Worm (Caenorhabditis elegans) whole organism, late embryonic: ENCODE data around the gene srt-22.

Source experiments
- F13H6.1 ChIP-seq: sonication (generic microtip); optimal IDR thresholded peaks from 2 replicates; lab custom pipeline; 2016; ENCODE audit warnings: missing genetic modification characterization, missing compliant biosample characterization
- K02D7.2 ChIP-seq: sonication (generic microtip); optimal IDR thresholded peaks from 2 replicates; lab custom pipeline; 2017; ENCODE audit warnings: mild to moderate bottlenecking, missing genetic modification characterization, missing compliant biosample characterization
- T23F11.4 ChIP-seq: fragments of 200-800 bp; sonication (Bioruptor generic); optimal IDR thresholded peaks from 2 replicates; lab custom pipeline; 2018; ENCODE audit warnings: mild to moderate bottlenecking, missing genetic modification characterization, missing compliant biosample characterization
- Y22D7AL.16 ChIP-seq: sonication (generic microtip); optimal IDR thresholded peaks from 2 replicates; lab custom pipeline; 2016; ENCODE audit warnings: missing genetic modification characterization, missing compliant biosample characterization
- ahr-1 ChIP-seq: sonication (generic microtip); optimal IDR thresholded peaks from 2 replicates; lab custom pipeline; 2016; ENCODE audit warnings: missing genetic modification characterization, missing compliant biosample characterization
- ama-1 ChIP-seq: fragments of 150-350 bp; optimal IDR thresholded peaks from 2 replicates; lab custom pipeline; 2014
- ceh-18 ChIP-seq: sonication (generic microtip); optimal IDR thresholded peaks from 2 replicates; lab custom pipeline; 2016; ENCODE audit warnings: missing genetic modification characterization, missing compliant biosample characterization
- ceh-2 ChIP-seq: sonication (generic microtip); optimal IDR thresholded peaks from 2 replicates; lab custom pipeline; 2016; ENCODE audit warnings: missing genotype, missing genetic modification characterization, missing compliant biosample characterization
- ceh-22 ChIP-seq: sonication (generic microtip); optimal IDR thresholded peaks from 2 replicates; lab custom pipeline; 2017; ENCODE audit warnings: missing biosample characterization, missing genetic modification characterization
- ceh-24 ChIP-seq: sonication (generic microtip); optimal IDR thresholded peaks from 2 replicates; lab custom pipeline; 2016; ENCODE audit warnings: mild to moderate bottlenecking, missing genetic modification characterization, missing compliant biosample characterization
- ceh-30 ChIP-seq: fragments of 150-350 bp; optimal IDR thresholded peaks from 2 replicates; lab custom pipeline; 2014; ENCODE audit warnings: missing biosample characterization, missing genetic modification characterization
- ceh-31 ChIP-seq: sonication (generic microtip); optimal IDR thresholded peaks from 2 replicates; lab custom pipeline; 2016; ENCODE audit warnings: missing genetic modification characterization, missing compliant biosample characterization
- ceh-45 ChIP-seq: fragments of 200-800 bp; sonication (Bioruptor generic); IDR thresholded peaks from 2 replicates; pipeline ENCODE4 v1.3.6; 2022; ENCODE audit warnings: missing genetic modification reagents, missing genetic modification characterization, missing compliant biosample characterization
- ceh-48 ChIP-seq: sonication (generic microtip); optimal IDR thresholded peaks from 2 replicates; lab custom pipeline; 2016; ENCODE audit warnings: missing genetic modification characterization, inconsistent platforms, missing compliant biosample characterization
- che-1 ChIP-seq: sonication (generic microtip); optimal IDR thresholded peaks from 2 replicates; lab custom pipeline; 2016; ENCODE audit warnings: mild to moderate bottlenecking, missing genetic modification characterization, missing compliant biosample characterization
- elt-2 ChIP-seq: sonication (generic microtip); optimal IDR thresholded peaks from 2 replicates; lab custom pipeline; 2016; ENCODE audit warnings: missing genetic modification reagents, missing genetic modification characterization, missing compliant biosample characterization
- fkh-10 ChIP-seq: fragments of 150-350 bp; optimal IDR thresholded peaks from 2 replicates; lab custom pipeline; 2014; ENCODE audit warnings: missing biosample characterization, missing genetic modification reagents, missing genetic modification characterization
- fkh-6 ChIP-seq: sonication (generic microtip); optimal IDR thresholded peaks from 2 replicates; lab custom pipeline; 2016; ENCODE audit warnings: missing genetic modification characterization, missing compliant biosample characterization
- hlh-13 ChIP-seq: fragments of 200-800 bp; sonication (Bioruptor generic); optimal IDR thresholded peaks from 2 replicates; lab custom pipeline; 2018; ENCODE audit warnings: mild to moderate bottlenecking, missing genetic modification characterization, missing compliant biosample characterization
- hlh-30 ChIP-seq: sonication (generic microtip); optimal IDR thresholded peaks from 2 replicates; lab custom pipeline; 2017; ENCODE audit warnings: antibody characterized with exemption, missing genetic modification characterization, missing compliant biosample characterization; ENCODE audit not compliant: insufficient read depth
- mec-3 ChIP-seq: sonication (generic microtip); optimal IDR thresholded peaks from 2 replicates; lab custom pipeline; 2016; ENCODE audit warnings: borderline replicate concordance, missing genetic modification characterization, missing compliant biosample characterization
- nfya-1 ChIP-seq: sonication (generic microtip); optimal IDR thresholded peaks from 2 replicates; lab custom pipeline; 2017; ENCODE audit warnings: missing genetic modification characterization, mild to moderate bottlenecking, missing compliant biosample characterization, antibody characterized with exemption, moderate library complexity
- nhr-232 ChIP-seq: sonication (generic microtip); optimal IDR thresholded peaks from 2 replicates; lab custom pipeline; 2016; ENCODE audit warnings: missing genetic modification characterization, missing compliant biosample characterization
- npax-4 ChIP-seq: sonication (generic microtip); optimal IDR thresholded peaks from 2 replicates; lab custom pipeline; 2016; ENCODE audit warnings: missing genetic modification characterization, missing compliant biosample characterization
- odd-2 ChIP-seq: sonication (generic microtip); optimal IDR thresholded peaks from 2 replicates; lab custom pipeline; 2017; ENCODE audit warnings: antibody characterized with exemption, mild to moderate bottlenecking, missing genetic modification characterization, missing compliant biosample characterization
- pag-3 ChIP-seq: sonication (generic microtip); optimal IDR thresholded peaks from 2 replicates; lab custom pipeline; 2016; ENCODE audit warnings: missing compliant biosample characterization, missing genetic modification characterization, borderline replicate concordance
- rnt-1 ChIP-seq: sonication (generic microtip); optimal IDR thresholded peaks from 2 replicates; lab custom pipeline; 2016; ENCODE audit warnings: missing genetic modification characterization, missing compliant biosample characterization
- sdc-2 ChIP-seq: sonication (generic microtip); optimal IDR thresholded peaks from 2 replicates; lab custom pipeline; 2016; ENCODE audit warnings: missing genotype, missing genetic modification characterization, missing compliant biosample characterization
- tbx-2 ChIP-seq: sonication (generic microtip); optimal IDR thresholded peaks from 2 replicates; lab custom pipeline; 2016; ENCODE audit warnings: missing genetic modification characterization, missing compliant biosample characterization
- unc-3 ChIP-seq, 2 experiments: fragments of 200-800 bp in 1 of 2; sonication (Bioruptor generic) in 1 of 2; sonication (generic microtip) in 1 of 2; conservative IDR thresholded peaks in 1 of 2; optimal IDR thresholded peaks in 1 of 2; 2 replicates each; pipeline versions ENCODE4 v1.3.6 to Lab custom; 2016 to 2022; ENCODE audit warnings: missing compliant biosample characterization in 2 of 2, missing genetic modification characterization in 2 of 2, missing genetic modification reagents in 1 of 2
- unc-55 ChIP-seq: sonication (generic microtip); optimal IDR thresholded peaks from 2 replicates; lab custom pipeline; 2017; ENCODE audit warnings: missing biosample characterization, missing genetic modification reagents, missing genetic modification characterization
- unc-86 ChIP-seq: sonication (generic microtip); optimal IDR thresholded peaks from 2 replicates; lab custom pipeline; 2016; ENCODE audit warnings: missing genetic modification characterization, missing compliant biosample characterization
- zip-5 ChIP-seq: sonication (generic microtip); optimal IDR thresholded peaks from 2 replicates; lab custom pipeline; 2016; ENCODE audit warnings: missing genetic modification characterization, missing compliant biosample characterization
- ztf-16 ChIP-seq: sonication (generic microtip); optimal IDR thresholded peaks from 2 replicates; lab custom pipeline; 2017; ENCODE audit warnings: missing genetic modification characterization, missing compliant biosample characterization

srt-22 gene

DNA sequence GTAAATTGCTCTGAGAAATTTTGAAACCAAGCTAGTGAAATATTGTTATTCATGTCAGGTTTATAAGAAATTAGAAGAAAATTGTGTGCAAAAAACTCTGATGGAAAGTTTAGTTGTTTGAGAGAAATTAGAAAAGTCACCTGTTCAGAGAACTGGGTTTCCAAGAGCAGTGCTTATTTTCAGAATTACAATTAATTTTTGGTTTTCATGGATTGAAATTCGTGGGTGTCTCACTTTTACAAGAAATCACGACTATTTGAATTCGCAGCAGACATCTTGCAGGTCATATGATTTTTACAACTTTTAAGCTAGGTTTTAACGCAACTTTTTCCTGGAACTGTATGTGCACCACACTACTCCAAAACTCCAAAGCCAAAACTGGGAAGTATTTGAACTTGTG, 6.7 kb downstream of the srt-22 start, which contains the start of gene srz-10:
Gene srz-10 (minus strand): TSS at position 88 of the 400 bp plus-strand sequence.
- no peak for TF ChIP-seq ceh-45
- no peak for TF ChIP-seq ceh-24 (tag; lab: Kevin White, UChicago)
- no peak for TF ChIP-seq ceh-30 (tag; lab: Kevin White, UChicago)
- no peak for TF ChIP-seq F13H6.1 (tag; lab: Kevin White, UChicago)
- no peak for TF ChIP-seq ahr-1 (tag; lab: Kevin White, UChicago)
- no peak for TF ChIP-seq che-1 (tag; lab: Kevin White, UChicago)
- TF ChIP-seq Y22D7AL.16 = no peak
- TF ChIP-seq ceh-22 = no peak
- no peak for TF ChIP-seq nfya-1 (tag; lab: Kevin White, UChicago)

ce11 chrV:15306745-15307144, 9.0 kb downstream of the srt-22 start, which contains the start of gene T26H8.4:
T26H8.4 (minus strand) TSS chrV:15306845.
- no peak for TF ChIP-seq ama-1 (lab: Kevin White, UChicago)
- no peak for TF ChIP-seq ceh-24 (tag; lab: Kevin White, UChicago)
- TF ChIP-seq npax-4 (tag; lab: Kevin White, UChicago) = no peak
- TF ChIP-seq odd-2 (tag; lab: Kevin White, UChicago) = no peak
- TF ChIP-seq fkh-6 (tag; lab: Kevin White, UChicago) = no peak
- no peak for TF ChIP-seq rnt-1 (tag; lab: Kevin White, UChicago)
- no peak for TF ChIP-seq che-1 (tag; lab: Kevin White, UChicago)
- TF ChIP-seq unc-55 (GFP tag; lab: Kevin White, UChicago) = no peak
- TF ChIP-seq ceh-31 (tag; lab: Kevin White, UChicago) = no peak
- no peak for TF ChIP-seq hlh-30 (tag; lab: Kevin White, UChicago)
- no peak for TF ChIP-seq elt-2 (tag; lab: Kevin White, UChicago)

DNA sequence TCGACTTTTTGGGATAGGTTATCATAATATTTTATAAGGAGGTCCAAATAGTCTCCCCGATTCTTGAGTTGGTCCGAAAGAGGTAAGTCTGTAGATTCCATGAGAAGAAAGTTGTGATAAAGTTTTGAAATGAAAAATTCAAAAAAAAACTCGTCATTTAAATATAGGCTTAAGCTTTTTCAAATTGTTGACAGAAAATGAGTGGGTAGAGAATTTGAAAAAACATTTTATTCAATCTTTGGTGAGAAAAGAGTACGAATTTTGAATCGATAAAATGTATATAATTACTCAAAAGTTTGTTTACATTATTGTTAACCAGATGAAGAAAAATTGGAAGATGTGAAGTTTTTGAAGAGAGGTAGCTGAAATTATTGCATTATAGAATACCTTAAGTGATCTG, 10.2 kb downstream of the srt-22 start, which contains the start of gene T26H8.5:
Gene T26H8.5 (minus strand): TSS at position 101 of the 400 bp plus-strand sequence.
- TF ChIP-seq mec-3 (tag; lab: Kevin White, UChicago) = no peak
- no peak for TF ChIP-seq Y22D7AL.16
- TF ChIP-seq elt-2 (tag; lab: Kevin White, UChicago) = no peak
- TF ChIP-seq fkh-10 (GFP tag; lab: Kevin White, UChicago) = no peak
- TF ChIP-seq che-1 (tag; lab: Kevin White, UChicago) = no peak
- no peak for TF ChIP-seq ztf-16 (tag; lab: Kevin White, UChicago)
- no peak for TF ChIP-seq ceh-48 (tag; lab: Kevin White, UChicago)
- no peak for TF ChIP-seq pag-3 (tag; lab: Kevin White, UChicago)
- TF ChIP-seq tbx-2 (tag; lab: Kevin White, UChicago) = no peak
- no peak for TF ChIP-seq ceh-30 (tag; lab: Kevin White, UChicago)
- TF ChIP-seq hlh-13 (GFP tag; lab: Kevin White, UChicago) = no peak
- TF ChIP-seq unc-3 (GFP tag; conservative IDR thresholded peaks at IDR 0.05; lab: Robert Waterston, UW) = no peak
- TF ChIP-seq unc-3 (tag; optimal IDR thresholded peaks at IDR 0.05; lab: Kevin White, UChicago) = no peak
- TF ChIP-seq ceh-18 = no peak
- TF ChIP-seq, all 69 proteins: peak for 0

ce11 chrV:15303625-15304024, 12.1 kb downstream of the srt-22 start, which contains the start of gene srx-48:
srx-48 (minus strand) TSS chrV:15303725.
- TF ChIP-seq ceh-22 = no peak
- no peak for TF ChIP-seq ztf-16 (tag; lab: Kevin White, UChicago)
- TF ChIP-seq ceh-45 = no peak
- TF ChIP-seq zip-5 (tag; lab: Kevin White, UChicago) = no peak
- no peak for TF ChIP-seq unc-86
- no peak for TF ChIP-seq K02D7.2 (tag; lab: Kevin White, UChicago)
- TF ChIP-seq ceh-2 = no peak
- no peak for TF ChIP-seq F13H6.1 (tag; lab: Kevin White, UChicago)
- no peak for TF ChIP-seq sdc-2 (tag; lab: Kevin White, UChicago)
- TF ChIP-seq ceh-24 (tag; lab: Kevin White, UChicago) = no peak
- no peak for TF ChIP-seq T23F11.4 (GFP tag; lab: Kevin White, UChicago)
- no peak for TF ChIP-seq nfya-1 (tag; lab: Kevin White, UChicago)
- TF ChIP-seq nhr-232 (tag; lab: Kevin White, UChicago) = no peak
